Worm (Caenorhabditis elegans): ENCODE results near the gene K07B1.4.
A peak's percentile ranks its signal among the peaks of the same experiment; 100 is the strongest.

Gene K07B1.4

DNA sequence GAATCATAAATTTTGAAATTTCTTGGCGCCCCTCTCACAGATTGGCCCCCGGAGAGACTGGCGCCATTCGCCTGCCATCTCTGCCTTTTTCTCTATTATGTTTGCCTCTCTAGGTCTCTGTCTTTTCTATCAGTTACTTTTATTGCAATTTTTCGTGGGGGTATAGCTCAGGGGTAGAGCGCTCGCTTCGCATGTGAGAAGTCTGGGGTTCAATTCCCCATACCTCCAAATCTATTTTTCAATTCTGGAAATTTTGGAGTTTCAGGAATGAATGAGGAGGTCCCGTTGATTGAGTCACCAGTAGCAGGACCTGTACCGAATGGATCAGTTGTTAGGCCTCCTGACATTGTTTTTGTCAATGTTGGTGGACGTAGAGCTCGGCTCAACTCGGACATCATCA lies 10.7 kb upstream of the K07B1.4 start, which contains the start of gene kvs-3 (continued):
- no peak for TF ChIP-seq jun-1 (tag; optimal IDR thresholded peaks at IDR 0.05)
- TF ChIP-seq zip-11 (GFP tag; IDR thresholded peaks at IDR 0.05), result peak; percentile 82; the same call in 1 of the 2 replicates
- TF ChIP-seq nhr-111 (GFP tag; optimal IDR thresholded peaks at IDR 0.05), result peak; percentile 85

DNA sequence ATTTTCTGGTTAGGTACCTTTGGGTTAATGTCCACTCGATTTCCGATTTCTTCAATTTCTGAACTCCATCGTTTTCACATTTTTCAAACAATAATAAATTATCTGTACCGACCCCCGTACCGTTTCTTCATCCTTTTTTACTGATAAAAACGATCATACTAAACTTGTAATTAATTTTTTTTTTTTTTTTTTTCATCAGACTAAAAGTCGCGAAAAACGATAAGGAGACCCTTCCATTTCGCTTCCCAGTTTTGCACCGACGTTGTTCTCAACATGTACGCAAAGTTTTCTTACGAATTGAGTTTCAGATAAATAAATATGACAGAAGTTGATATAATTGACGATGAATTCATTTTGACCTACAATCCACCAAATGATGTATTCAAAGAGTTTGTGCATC lies 7.6 kb upstream of the K07B1.4 start, which contains the start of gene F44A2.7:
TSS of gene F44A2.7 (plus strand) at position 301 of the 400 bp plus-strand sequence.
- TF ChIP-seq nhr-6 (tag; optimal IDR thresholded peaks at IDR 0.05) (no peak), dmd-6 (GFP tag; IDR thresholded peaks at IDR 0.05) (0 out of 2 replicates have a peak, but pooled peaks have one; percentile 21)

DNA sequence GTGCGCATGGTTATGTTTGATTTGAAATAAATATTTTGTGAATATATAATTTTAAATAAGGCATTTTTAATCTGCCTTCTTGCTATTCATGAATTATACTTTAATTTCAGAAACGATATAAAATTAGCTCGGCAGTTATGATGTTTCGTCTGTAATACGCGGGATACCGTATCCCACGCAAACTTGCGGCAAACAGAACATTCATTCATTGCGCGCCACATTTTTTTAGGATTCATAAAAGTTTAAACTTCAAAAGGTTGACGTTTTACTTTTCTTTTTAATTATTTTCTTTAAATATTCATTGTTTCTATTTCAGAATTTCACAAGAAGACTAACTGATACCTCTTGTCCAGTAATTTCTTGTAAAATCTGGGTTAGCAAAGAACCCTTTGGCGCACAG lies 5.9 kb upstream of the K07B1.4 start, which contains the start of gene tag-153:
TSS of gene tag-153 (plus strand) at position 200 of the 400 bp plus-strand sequence.
- no peak for TF ChIP-seq nhr-48 (tag; optimal IDR thresholded peaks at IDR 0.05)

DNA sequence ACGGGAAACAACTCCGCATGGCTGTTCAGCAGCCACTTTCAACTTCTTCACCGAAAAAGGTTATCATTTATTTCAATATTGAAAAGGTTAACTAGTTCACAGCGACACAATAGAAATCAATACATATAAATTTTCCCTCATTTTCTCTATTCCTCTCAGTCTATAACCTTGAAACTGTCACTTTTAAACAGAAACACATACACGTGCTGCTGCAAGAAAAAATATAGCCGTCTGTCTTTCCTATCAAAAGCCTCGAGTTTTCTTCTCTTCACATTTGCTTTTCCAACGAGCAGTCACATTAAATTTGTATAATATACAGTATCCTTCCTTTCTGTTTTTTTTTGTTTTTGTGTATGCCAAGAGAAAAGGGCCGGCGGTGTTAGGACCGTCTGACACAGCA lies 4.6 kb upstream of the K07B1.4 start:
- TF ChIP-seq mdl-1 (tag; optimal IDR thresholded peaks at IDR 0.05) (peak; percentile 4 to 42), aha-1 (tag) (peak; percentile 53), mxl-3 (GFP tag; optimal IDR thresholded peaks at IDR 0.05) (peak; percentile 56), dve-1 (tag; optimal IDR thresholded peaks at IDR 0.05; ENCODE audit: insufficient read depth) (peak; percentile 6), nhr-77 (tag; optimal IDR thresholded peaks at IDR 0.05) (no peak), hlh-30 (tag; optimal IDR thresholded peaks at IDR 0.05; ENCODE audit: insufficient read depth) (peak; percentile 56), zfp-3 (GFP tag; conservative IDR thresholded peaks at IDR 0.05) (no peak)

DNA sequence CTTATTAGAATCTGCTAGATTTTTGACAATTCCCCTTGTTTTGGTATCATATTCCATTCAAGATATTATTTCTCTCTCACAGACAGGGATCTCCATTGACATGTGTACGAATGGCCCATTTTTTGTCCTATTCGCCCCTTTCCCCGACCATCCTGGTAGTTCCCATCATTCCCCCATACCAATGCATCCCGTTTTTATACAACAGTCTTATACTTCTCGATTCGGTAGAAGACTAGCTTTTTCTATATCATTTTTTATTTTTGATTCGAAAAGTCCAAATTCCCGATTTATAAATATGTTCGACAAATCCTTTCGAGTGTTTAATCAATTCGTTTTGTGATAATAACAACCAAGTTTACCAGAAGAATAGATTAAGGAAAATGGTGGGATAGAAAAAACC lies 1.9 kb upstream of the K07B1.4 start:
- TF ChIP-seq nhr-77 (tag; optimal IDR thresholded peaks at IDR 0.05) (peak; percentile 56), T26A8.4 (GFP tag; IDR thresholded peaks at IDR 0.05) (no peak), aly-2 (tag; optimal IDR thresholded peaks at IDR 0.05) (no peak), zfp-3 (GFP tag; conservative IDR thresholded peaks at IDR 0.05) (no peak), T20F7.1 (GFP tag; optimal IDR thresholded peaks at IDR 0.05) (no peak), lin-1 (GFP tag; IDR thresholded peaks at IDR 0.05) (no peak), dpl-1 (GFP tag; optimal IDR thresholded peaks at IDR 0.05) (no peak), ama-1 (optimal IDR thresholded peaks at IDR 0.05) (peak; percentile 34)

DNA sequence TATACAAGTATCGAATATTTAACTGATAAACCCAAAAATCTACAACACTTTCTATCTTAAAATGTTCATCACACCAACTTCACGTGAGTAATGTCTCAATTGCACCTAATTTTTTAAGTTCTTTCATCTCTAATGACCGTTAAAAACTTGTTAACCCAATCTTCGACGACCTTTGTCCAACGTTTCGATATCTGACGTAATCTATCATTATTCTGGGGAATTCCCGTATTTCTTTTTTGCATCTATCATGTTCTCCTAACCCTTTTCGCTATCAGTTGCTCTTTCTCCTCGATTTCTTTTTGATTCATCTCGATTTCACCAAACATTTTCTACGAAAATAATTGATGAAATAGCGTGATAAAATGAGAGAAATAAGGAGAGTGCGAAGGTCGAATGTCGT lies 1.1 kb upstream of the K07B1.4 start:
- TF ChIP-seq pha-4 (GFP tag; IDR thresholded peaks at IDR 0.05) (no peak), pha-4 (tag; optimal IDR thresholded peaks at IDR 0.05) (no peak), pqm-1 (tag; optimal IDR thresholded peaks at IDR 0.05) (no peak), jun-1 (tag; optimal IDR thresholded peaks at IDR 0.05) (no peak), ZK337.2 (GFP tag; IDR thresholded peaks at IDR 0.05) (no peak), R02D3.7 (tag; optimal IDR thresholded peaks at IDR 0.05) (no peak), mdl-1 (tag; optimal IDR thresholded peaks at IDR 0.05) (peak in 1 of 2 experiments; percentile 28), nhr-48 (tag; optimal IDR thresholded peaks at IDR 0.05) (peak; percentile 88), nhr-41 (GFP tag; IDR thresholded peaks at IDR 0.05) (no peak), nhr-6 (tag; optimal IDR thresholded peaks at IDR 0.05) (no peak), ctbp-1 (GFP tag; IDR thresholded peaks at IDR 0.05) (no peak), aha-1 (tag) (peak; percentile 93), ZK546.5 (tag; optimal IDR thresholded peaks at IDR 0.05) (no peak), ztf-7 (tag; optimal IDR thresholded peaks at IDR 0.05) (no peak), lir-3 (tag; optimal IDR thresholded peaks at IDR 0.05) (no peak), zag-1 (tag; optimal IDR thresholded peaks at IDR 0.05) (no peak), Y105C5A.15 (GFP tag; IDR thresholded peaks at IDR 0.05) (no peak), Y5F2A.4 (GFP tag; optimal IDR thresholded peaks at IDR 0.05) (no peak), saeg-2 (GFP tag; IDR thresholded peaks at IDR 0.05) (no peak), F10B5.3 (tag; optimal IDR thresholded peaks at IDR 0.05) (no peak), dmd-9 (GFP tag; IDR thresholded peaks at IDR 0.05) (no peak), hlh-11 (tag; optimal IDR thresholded peaks at IDR 0.05) (peak; percentile 69), lin-1 (GFP tag; IDR thresholded peaks at IDR 0.05) (no peak), daf-16 (GFP tag; optimal IDR thresholded peaks at IDR 0.05) (no peak), daf-16 (tag; optimal IDR thresholded peaks at IDR 0.05) (peak; percentile 37), F37D6.2 (tag; optimal IDR thresholded peaks at IDR 0.05) (no peak), lin-29 (GFP tag; IDR thresholded peaks at IDR 0.05) (no peak), unc-62 (GFP tag; optimal IDR thresholded peaks at IDR 0.05 in 1 of 2) (peak in 1 of 2 experiments; percentile 90), unc-62 (tag; optimal IDR thresholded peaks at IDR 0.05) (no peak), daf-12 (tag; optimal IDR thresholded peaks at IDR 0.05) (no peak)
